Worm (Caenorhabditis elegans) whole organism, L4/young adult: ENCODE data around the gene T02E9.6.

ENCODE experiments used
- W03F9.2 ChIP-seq: fragments of 150-350 bp; optimal IDR thresholded peaks from 2 replicates; lab custom pipeline; 2014; ENCODE audit warnings: missing biosample characterization, missing genetic modification characterization
- him-1 ChIP-seq: sonication (generic microtip); optimal IDR thresholded peaks from 2 replicates; lab custom pipeline; 2016; ENCODE audit warnings: missing genotype, missing genetic modification reagents, missing genetic modification characterization, missing compliant biosample characterization

DNA sequence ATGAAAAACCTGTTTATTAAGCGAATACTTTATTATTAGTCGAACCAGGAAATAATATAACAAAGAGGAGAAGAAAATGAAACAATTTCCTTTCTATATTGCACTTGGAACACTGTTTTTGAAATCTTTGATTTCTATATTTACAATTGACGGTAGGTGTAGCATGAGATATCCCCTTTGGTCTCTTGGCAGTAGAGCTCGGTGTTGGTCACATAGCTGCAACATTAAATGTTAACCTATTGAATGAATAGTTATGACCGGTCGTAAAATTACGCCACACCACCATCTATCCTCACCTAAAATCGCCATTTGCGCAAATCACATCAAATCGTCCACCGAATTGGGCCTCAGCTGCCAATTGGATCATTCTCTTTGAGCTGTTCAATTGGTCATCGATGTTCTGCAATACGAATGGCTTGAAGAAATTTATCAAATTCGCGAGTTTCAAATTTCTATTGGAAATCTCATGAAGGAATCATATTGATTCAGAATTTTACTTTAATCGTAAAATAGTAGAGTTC lies 10.8 kb upstream of the T02E9.6 start:
- TF ChIP-seq him-1 (tag; lab: Kevin White, UChicago) (no peak), W03F9.2 (tag; lab: Kevin White, UChicago) (no peak)
